Worm (Caenorhabditis elegans) whole organism, L1 larva: Measurements from ENCODE around the gene F40B5.2.

Experiments
- C16A3.4 ChIP-seq: fragments of 150-350 bp; optimal IDR thresholded peaks from 2 replicates; lab custom pipeline; 2014; ENCODE audit warnings: missing biosample characterization, missing genetic modification characterization
- Y116A8C.19 ChIP-seq: sonication (generic microtip); optimal IDR thresholded peaks from 2 replicates; lab custom pipeline; 2016; ENCODE audit warnings: missing compliant biosample characterization, missing genetic modification characterization, borderline replicate concordance
- ceh-63 ChIP-seq: fragments of 200-800 bp; sonication (Bioruptor generic); optimal IDR thresholded peaks from 2 replicates; lab custom pipeline; 2018; ENCODE audit warnings: mild to moderate bottlenecking, missing genetic modification characterization, missing compliant biosample characterization
- ceh-88 ChIP-seq: fragments of 200-800 bp; sonication (Bioruptor generic); IDR thresholded peaks from 2 replicates; pipeline ENCODE4 v1.3.6; 2022; ENCODE audit warnings: missing genetic modification characterization, missing compliant biosample characterization
- ceh-90 ChIP-seq: sonication (generic microtip); optimal IDR thresholded peaks from 2 replicates; lab custom pipeline; 2016; ENCODE audit warnings: missing genetic modification characterization, missing compliant biosample characterization
- dsc-1 ChIP-seq: sonication (generic microtip); optimal IDR thresholded peaks from 2 replicates; lab custom pipeline; 2016; ENCODE audit warnings: mild to moderate bottlenecking, missing genetic modification characterization, missing compliant biosample characterization
- efl-1 ChIP-seq, 4 experiments: fragments of 150-350 bp; optimal IDR thresholded peaks in 3 of 4; peaks in 1 of 4; 1 replicate in 1 of 4; 2 replicates in 3 of 4; lab custom pipeline; 2014; ENCODE audit warnings: missing biosample characterization in 2 of 4, missing genetic modification characterization in 2 of 4, missing genetic modification reagents in 2 of 4
- efl-3 ChIP-seq: fragments of 200-800 bp; sonication (Bioruptor generic); optimal IDR thresholded peaks from 2 replicates; lab custom pipeline; 2018; ENCODE audit warnings: mild to moderate bottlenecking, missing genetic modification characterization, missing compliant biosample characterization
- egl-27 ChIP-seq, 2 experiments: fragments of 150-350 bp in 1 of 2; sonication (generic microtip); optimal IDR thresholded peaks; 3 replicates each; lab custom pipeline; 2017 to 2018; ENCODE audit warnings: missing biosample characterization in 2 of 2, missing genetic modification characterization in 2 of 2, missing genetic modification reagents in 2 of 2
- elt-2 ChIP-seq: sonication (generic microtip); optimal IDR thresholded peaks from 2 replicates; lab custom pipeline; 2016; ENCODE audit warnings: missing genetic modification characterization, mild to moderate bottlenecking, inconsistent platforms, missing compliant biosample characterization, missing genetic modification reagents
- elt-3 ChIP-seq, 6 experiments: fragments of 150-350 bp in 1 of 6; sonication (generic microtip); optimal IDR thresholded peaks; 2 replicates each; lab custom pipeline; 2017 to 2018; ENCODE audit warnings: missing biosample characterization in 6 of 6, missing genetic modification characterization in 6 of 6, inconsistent platforms in 1 of 6
- fkh-8 ChIP-seq: sonication (generic microtip); optimal IDR thresholded peaks from 2 replicates; lab custom pipeline; 2016; ENCODE audit warnings: mild to moderate bottlenecking, missing genetic modification characterization, missing compliant biosample characterization
- hlh-17 ChIP-seq: fragments of 200-800 bp; sonication (Bioruptor generic); optimal IDR thresholded peaks from 2 replicates; lab custom pipeline; 2018; ENCODE audit warnings: missing genetic modification characterization, mild to moderate bottlenecking, missing compliant biosample characterization, moderate library complexity, borderline replicate concordance
- hlh-4 ChIP-seq: sonication (generic microtip); optimal IDR thresholded peaks from 2 replicates; lab custom pipeline; 2016; ENCODE audit warnings: mild to moderate bottlenecking, missing genetic modification characterization, missing compliant biosample characterization
- hpl-2 ChIP-seq: fragments of 150-350 bp; optimal IDR thresholded peaks from 2 replicates; lab custom pipeline; 2014; ENCODE audit warnings: missing biosample characterization, missing genetic modification reagents, missing genetic modification characterization
- jun-1 ChIP-seq: fragments of 150-350 bp; optimal IDR thresholded peaks from 2 replicates; lab custom pipeline; 2014; ENCODE audit warnings: missing biosample characterization, missing genetic modification reagents, missing genetic modification characterization
- lin-15B ChIP-seq: fragments of 150-350 bp; sonication (generic microtip); optimal IDR thresholded peaks from 3 replicates; lab custom pipeline; 2014; ENCODE audit warnings: missing biosample characterization, missing genetic modification characterization
- lin-35 ChIP-seq, 2 experiments: fragments of 150-350 bp; optimal IDR thresholded peaks; 2 replicates each; lab custom pipeline; 2014; ENCODE audit warnings: missing biosample characterization in 2 of 2, missing genetic modification characterization in 2 of 2, missing genetic modification reagents in 2 of 2
- lir-3 ChIP-seq: sonication (generic microtip); optimal IDR thresholded peaks from 2 replicates; lab custom pipeline; 2016; ENCODE audit warnings: mild to moderate bottlenecking, missing genetic modification characterization, moderate library complexity, missing compliant biosample characterization; ENCODE audit not compliant: poor library complexity
- nhr-12 ChIP-seq: sonication (generic microtip); optimal IDR thresholded peaks from 2 replicates; lab custom pipeline; 2017; ENCODE audit warnings: missing biosample characterization, missing genetic modification characterization
- nhr-237 ChIP-seq: fragments of 150-350 bp; optimal IDR thresholded peaks from 2 replicates; lab custom pipeline; 2014; ENCODE audit warnings: missing biosample characterization, missing genetic modification characterization
- nhr-47 ChIP-seq: sonication (generic microtip); optimal IDR thresholded peaks from 2 replicates; lab custom pipeline; 2016; ENCODE audit warnings: mild to moderate bottlenecking, missing genetic modification characterization, moderate library complexity, missing compliant biosample characterization
- nhr-71 ChIP-seq: sonication (generic microtip); optimal IDR thresholded peaks from 2 replicates; lab custom pipeline; 2016; ENCODE audit warnings: mild to moderate bottlenecking, missing genetic modification characterization, moderate library complexity, missing compliant biosample characterization
- nhr-84 ChIP-seq: sonication (generic microtip); optimal IDR thresholded peaks from 2 replicates; lab custom pipeline; 2017; ENCODE audit warnings: missing biosample characterization, missing genetic modification characterization
- pag-3 ChIP-seq: sonication (generic microtip); optimal IDR thresholded peaks from 2 replicates; lab custom pipeline; 2017; ENCODE audit warnings: missing genetic modification characterization, mild to moderate bottlenecking, missing compliant biosample characterization, antibody characterized with exemption, borderline replicate concordance; ENCODE audit not compliant: insufficient read depth
- pqm-1 ChIP-seq: sonication (generic microtip); optimal IDR thresholded peaks from 3 replicates; lab custom pipeline; 2017; ENCODE audit warnings: missing biosample characterization, missing genetic modification characterization
- rnt-1 ChIP-seq: sonication (generic microtip); optimal IDR thresholded peaks from 2 replicates; lab custom pipeline; 2016; ENCODE audit warnings: mild to moderate bottlenecking, missing genetic modification characterization, moderate library complexity, missing compliant biosample characterization
- snu-23 ChIP-seq: sonication (generic microtip); optimal IDR thresholded peaks from 2 replicates; lab custom pipeline; 2016; ENCODE audit warnings: missing genetic modification characterization, missing compliant biosample characterization
- sup-37 ChIP-seq: fragments of 200-800 bp; sonication (Bioruptor generic); optimal IDR thresholded peaks from 2 replicates; lab custom pipeline; 2018; ENCODE audit warnings: mild to moderate bottlenecking, missing genetic modification characterization, missing compliant biosample characterization
- swsn-7 ChIP-seq: sonication (generic microtip); optimal IDR thresholded peaks from 2 replicates; lab custom pipeline; 2016; ENCODE audit warnings: missing genetic modification characterization, missing compliant biosample characterization
- tbx-2 ChIP-seq: sonication (generic microtip); optimal IDR thresholded peaks from 2 replicates; lab custom pipeline; 2016; ENCODE audit warnings: missing genetic modification characterization, missing compliant biosample characterization
- unc-130 ChIP-seq: fragments of 150-350 bp; optimal IDR thresholded peaks from 2 replicates; lab custom pipeline; 2017; ENCODE audit warnings: missing biosample characterization, missing genetic modification characterization, inconsistent platforms
- unc-30 ChIP-seq: sonication (generic microtip); optimal IDR thresholded peaks from 2 replicates; lab custom pipeline; 2017; ENCODE audit warnings: missing biosample characterization, missing genetic modification characterization
- unc-86 ChIP-seq: sonication (generic microtip); optimal IDR thresholded peaks from 2 replicates; lab custom pipeline; 2016; ENCODE audit warnings: missing genetic modification characterization, missing compliant biosample characterization
- unc-98 ChIP-seq: fragments of 200-800 bp; sonication (Bioruptor generic); IDR thresholded peaks from 2 replicates; pipeline ENCODE4 v1.3.6; 2022; ENCODE audit warnings: missing genetic modification characterization, missing compliant biosample characterization
- vab-15 ChIP-seq: sonication (generic microtip); optimal IDR thresholded peaks from 2 replicates; lab custom pipeline; 2017; ENCODE audit warnings: missing genotype, mild to moderate bottlenecking, missing genetic modification characterization, missing compliant biosample characterization
- zag-1 ChIP-seq: fragments of 150-350 bp; optimal IDR thresholded peaks from 2 replicates; lab custom pipeline; 2014; ENCODE audit warnings: missing biosample characterization, missing genetic modification characterization
- zip-4 ChIP-seq: fragments of 200-800 bp; sonication (Bioruptor generic); optimal IDR thresholded peaks from 2 replicates; lab custom pipeline; 2018; ENCODE audit warnings: mild to moderate bottlenecking, missing genetic modification characterization, moderate library complexity, missing compliant biosample characterization

Gene F40B5.2

DNA sequence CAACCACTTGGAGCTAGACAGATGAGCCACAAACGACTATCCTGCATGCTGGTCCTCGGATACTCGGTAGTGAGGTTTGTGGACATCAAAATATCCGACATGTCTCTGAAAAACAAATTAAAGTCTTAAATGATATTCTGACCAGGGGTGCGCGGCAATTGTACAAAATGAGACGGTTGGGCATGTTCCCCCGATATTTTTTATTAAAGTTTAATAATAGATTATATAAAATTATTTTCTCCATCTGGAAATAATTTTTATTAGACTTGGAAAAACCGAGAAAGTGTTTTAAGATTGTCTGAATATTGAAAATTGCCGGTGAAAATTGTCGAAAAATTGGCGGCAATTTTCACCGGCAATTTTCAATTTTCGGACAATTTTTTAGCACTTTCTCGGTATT lies 39.9 kb upstream of the F40B5.2 start, which contains the start of gene F55E10.4:
F55E10.4 (minus strand) TSS at position 101 of the 400 bp plus-strand sequence.
- TF ChIP-seq fkh-8 (no peak), unc-130 (tag; lab: Kevin White, UChicago) (no peak), lir-3 (tag; lab: Kevin White, UChicago) (no peak), unc-30 (tag; lab: Kevin White, UChicago) (no peak), nhr-47 (no peak), ceh-63 (no peak), efl-1 (optimal IDR thresholded peaks at IDR 0.05; lab: Kevin White, UChicago) (no peak), efl-1 (GFP tag; optimal IDR thresholded peaks at IDR 0.05 in 1 of 2; lab: Kevin White, UChicago) (no peak), swsn-7 (tag; lab: Kevin White, UChicago) (no peak), sup-37 (GFP tag; lab: Kevin White, UChicago) (no peak), zip-4 (GFP tag; lab: Kevin White, UChicago) (no peak), lin-15B (tag; lab: Kevin White, UChicago) (no peak), hlh-4 (no peak), vab-15 (no peak), pag-3 (tag; lab: Kevin White, UChicago) (no peak), nhr-84 (tag; lab: Kevin White, UChicago) (no peak)
- TF ChIP-seq, all 84 proteins: peak for 0

DNA sequence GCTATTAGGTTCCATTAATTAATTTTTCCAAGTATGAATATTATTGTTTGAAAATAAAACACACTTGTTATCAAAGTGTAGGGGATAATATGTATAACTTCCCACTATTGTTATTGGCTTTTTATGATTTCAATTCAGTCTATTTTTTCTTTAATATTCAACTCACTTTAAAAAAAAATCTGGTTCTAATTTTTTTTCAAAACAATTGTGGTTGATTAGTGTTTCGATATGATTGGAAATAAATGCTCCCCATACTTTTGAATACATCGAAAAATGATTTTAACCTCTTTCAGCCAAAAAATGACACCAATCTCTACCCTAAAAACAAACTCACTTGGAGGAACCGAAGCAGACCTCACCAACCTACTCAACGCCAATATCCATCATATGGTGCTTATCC lies 27.3 kb upstream of the F40B5.2 start, which contains the start of gene F55E10.2:
F55E10.2 (plus strand) TSS at position 301 of the 400 bp plus-strand sequence.
- TF ChIP-seq lir-3 (tag; lab: Kevin White, UChicago) (no peak), jun-1 (tag; lab: Kevin White, UChicago) (no peak), zag-1 (tag; lab: Kevin White, UChicago) (no peak), snu-23 (GFP tag; lab: Kevin White, UChicago) (no peak), efl-3 (GFP tag; lab: Kevin White, UChicago) (no peak), ceh-88 (GFP tag; lab: Robert Waterston, UW) (no peak), ceh-90 (tag; lab: Kevin White, UChicago) (no peak), elt-2 (tag; lab: Kevin White, UChicago) (no peak), lin-35 (GFP tag; optimal IDR thresholded peaks at IDR 0.05; lab: Kevin White, UChicago) (no peak), Y116A8C.19 (tag; lab: Kevin White, UChicago) (no peak), nhr-237 (tag; lab: Kevin White, UChicago) (no peak)

DNA sequence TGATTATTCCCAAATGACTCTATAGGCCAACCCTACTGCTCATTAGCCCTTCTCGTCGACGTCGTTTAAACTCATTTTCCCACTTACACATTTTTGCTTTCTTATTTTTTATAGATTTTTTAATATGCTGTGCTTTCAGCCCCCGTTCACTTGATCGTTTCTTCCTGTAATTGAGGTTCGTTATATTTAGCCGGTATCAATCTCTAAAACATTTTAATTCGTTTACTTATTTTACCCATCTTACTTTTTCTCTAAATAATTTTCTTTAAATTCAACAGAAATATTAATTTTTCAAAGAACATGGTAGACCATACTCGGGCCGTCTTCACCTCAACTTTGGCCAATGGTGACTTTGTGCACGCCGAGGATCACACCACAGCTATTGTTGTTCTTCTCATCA lies 26.0 kb upstream of the F40B5.2 start, which contains the start of gene F55E10.1:
F55E10.1 (plus strand) TSS at position 301 of the 400 bp plus-strand sequence.
- TF ChIP-seq nhr-71 (tag; lab: Kevin White, UChicago), result no peak

DNA sequence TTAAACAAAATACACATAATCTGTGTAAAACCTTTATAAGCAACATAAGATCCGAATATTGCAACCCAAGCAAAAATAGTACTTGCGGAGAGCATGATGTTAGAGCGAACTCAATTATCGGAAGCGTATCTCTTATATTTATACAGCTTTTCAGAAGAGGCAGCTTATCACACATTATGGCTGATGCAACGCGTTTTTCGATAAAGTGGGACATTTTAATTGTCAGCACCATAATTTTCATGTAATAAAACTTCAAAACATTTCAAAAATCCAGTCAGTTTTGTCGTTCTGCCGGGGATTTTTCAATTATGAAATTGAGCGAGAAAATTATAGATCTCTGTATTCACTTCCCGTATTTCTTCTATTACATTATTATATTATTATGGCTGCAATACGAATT lies 21.4 kb upstream of the F40B5.2 start, which contains the start of gene drd-5:
drd-5 (minus strand) TSS at position 101 of the 400 bp plus-strand sequence.
- no peak for TF ChIP-seq Y116A8C.19 (tag; lab: Kevin White, UChicago)
- TF ChIP-seq jun-1 (tag; lab: Kevin White, UChicago), result no peak
- TF ChIP-seq nhr-12 (tag; lab: Kevin White, UChicago), result no peak
- TF ChIP-seq pqm-1 (tag; lab: Kevin White, UChicago), result no peak
- no peak for TF ChIP-seq elt-3 (tag; optimal IDR thresholded peaks at IDR 0.05; lab: Kevin White, UChicago)
- no peak for TF ChIP-seq lin-15B (tag; lab: Kevin White, UChicago)
- no peak for TF ChIP-seq C16A3.4 (tag; lab: Kevin White, UChicago)
- TF ChIP-seq hlh-17 (GFP tag; lab: Kevin White, UChicago), result no peak
- no peak for TF ChIP-seq tbx-2 (tag; lab: Kevin White, UChicago)
- no peak for TF ChIP-seq rnt-1
- no peak for TF ChIP-seq hpl-2 (GFP tag; lab: Kevin White, UChicago)
- no peak for TF ChIP-seq unc-86
- TF ChIP-seq unc-98 (GFP tag; lab: Robert Waterston, UW), result no peak
- no peak for TF ChIP-seq egl-27 (tag; optimal IDR thresholded peaks at IDR 0.05; lab: Kevin White, UChicago)
- TF ChIP-seq dsc-1 (tag; lab: Kevin White, UChicago), result no peak
